Fruit fly (Drosophila melanogaster) whole organism, embryonic: ENCODE results near the gene Idh3b.

ENCODE experiments used
- Aef1 ChIP-seq: fragments of 200-800 bp; sonication (Bioruptor generic); IDR thresholded peaks from 3 replicates; pipeline ENCODE4 v1.3.6; 2022; ENCODE audit warnings: missing biosample characterization, missing genetic modification characterization
- Atf-2 ChIP-seq: fragments of 200-800 bp; sonication (Bioruptor generic); optimal IDR thresholded peaks from 2 replicates; lab custom pipeline; 2016; ENCODE audit warnings: missing biosample characterization, missing genetic modification characterization
- Bteb2 ChIP-seq: fragments of 200-800 bp; sonication (Bioruptor generic); optimal IDR thresholded peaks from 2 replicates; lab custom pipeline; 2016; ENCODE audit warnings: missing biosample characterization, missing genetic modification characterization
- CG10321 ChIP-seq: fragments of 200-800 bp; sonication (Bioruptor generic); IDR thresholded peaks from 2 replicates; pipeline ENCODE4 v1.3.6; 2022; ENCODE audit warnings: missing biosample characterization, missing genetic modification characterization
- CG11247 ChIP-seq: fragments of 200-800 bp; sonication (Bioruptor generic); IDR thresholded peaks from 2 replicates; pipeline ENCODE4 v1.3.6; 2022; ENCODE audit warnings: missing biosample characterization, missing genetic modification characterization
- CG14860 ChIP-seq: fragments of 200-800 bp; sonication (Bioruptor generic); IDR thresholded peaks from 3 replicates; pipeline ENCODE4 v1.3.6; 2022; ENCODE audit warnings: missing biosample characterization, missing genetic modification characterization; ENCODE audit not compliant: partially characterized antibody
- CG15696 ChIP-seq: fragments of 200-800 bp; sonication (Bioruptor generic); optimal IDR thresholded peaks from 2 replicates; lab custom pipeline; 2019; ENCODE audit warnings: missing biosample characterization, mild to moderate bottlenecking, missing genetic modification characterization, moderate library complexity
- CG17186 ChIP-seq: fragments of 200-800 bp; sonication (Bioruptor generic); optimal IDR thresholded peaks from 3 replicates; lab custom pipeline; 2017; ENCODE audit warnings: missing biosample characterization, missing genetic modification reagents, missing genetic modification characterization
- CG2678 ChIP-seq: fragments of 200-800 bp; sonication (Bioruptor generic); optimal IDR thresholded peaks from 3 replicates; lab custom pipeline; 2019; ENCODE audit warnings: missing biosample characterization, mild to moderate bottlenecking, missing genetic modification characterization, moderate library complexity
- CG30403 ChIP-seq: fragments of 200-800 bp; sonication (Bioruptor generic); optimal IDR thresholded peaks from 3 replicates; lab custom pipeline; 2016; ENCODE audit warnings: missing biosample characterization, missing genetic modification characterization
- CG3065 ChIP-seq: fragments of 200-800 bp; sonication (Bioruptor generic); optimal IDR thresholded peaks from 2 replicates; lab custom pipeline; 2016; ENCODE audit warnings: missing biosample characterization, missing genetic modification characterization
- CG31224 ChIP-seq: fragments of 200-800 bp; sonication (Bioruptor generic); IDR thresholded peaks from 2 replicates; pipeline ENCODE4 v1.3.6; 2022; ENCODE audit warnings: missing biosample characterization, missing genetic modification characterization
- CG3281 ChIP-seq: fragments of 200-800 bp; sonication (Bioruptor generic); optimal IDR thresholded peaks from 3 replicates; lab custom pipeline; 2017; ENCODE audit warnings: missing biosample characterization, mild to moderate bottlenecking, missing genetic modification characterization
- CG6254 ChIP-seq: fragments of 200-800 bp; sonication (Bioruptor generic); optimal IDR thresholded peaks from 3 replicates; lab custom pipeline; 2017; ENCODE audit warnings: mild to moderate bottlenecking, missing biosample characterization, missing genetic modification reagents, missing genetic modification characterization
- CG6854 ChIP-seq: fragments of 200-800 bp; sonication (Bioruptor generic); optimal IDR thresholded peaks from 3 replicates; lab custom pipeline; 2017; ENCODE audit warnings: missing biosample characterization, mild to moderate bottlenecking, missing genetic modification characterization
- CG7839 ChIP-seq: fragments of 200-800 bp; sonication (Bioruptor generic); optimal IDR thresholded peaks from 3 replicates; lab custom pipeline; 2018; ENCODE audit warnings: missing biosample characterization, mild to moderate bottlenecking, missing genetic modification characterization, moderate library complexity
- CG9609 ChIP-seq: fragments of 200-800 bp; sonication (Bioruptor generic); optimal IDR thresholded peaks from 3 replicates; lab custom pipeline; 2016; ENCODE audit warnings: missing biosample characterization, missing genetic modification characterization
- CG9817 ChIP-seq: fragments of 200-800 bp; sonication (Bioruptor generic); optimal IDR thresholded peaks from 2 replicates; lab custom pipeline; 2018; ENCODE audit warnings: missing biosample characterization, mild to moderate bottlenecking, missing genetic modification characterization, moderate library complexity
- Camta ChIP-seq: fragments of 200-800 bp; sonication (Bioruptor generic); optimal IDR thresholded peaks from 2 replicates; lab custom pipeline; 2016; ENCODE audit warnings: missing biosample characterization, missing genetic modification characterization
- Dip3 ChIP-seq: fragments of 200-800 bp; sonication (Bioruptor generic); optimal IDR thresholded peaks from 3 replicates; lab custom pipeline; 2016; ENCODE audit warnings: missing biosample characterization, missing genetic modification characterization
- Dp ChIP-seq: fragments of 200-800 bp; sonication (Bioruptor generic); optimal IDR thresholded peaks from 2 replicates; lab custom pipeline; 2018; ENCODE audit warnings: missing biosample characterization, mild to moderate bottlenecking, missing genetic modification characterization, moderate library complexity
- E2f1 ChIP-seq: fragments of 200-800 bp; sonication (Bioruptor generic); IDR thresholded peaks from 2 replicates; pipeline ENCODE4 v1.3.6; 2022; ENCODE audit warnings: missing biosample characterization, missing genetic modification characterization
- ERR ChIP-seq: fragments of 200-800 bp; sonication (Bioruptor generic); optimal IDR thresholded peaks from 2 replicates; lab custom pipeline; 2016; ENCODE audit warnings: missing biosample characterization, missing genetic modification characterization
- Eip74EF ChIP-seq, 2 experiments: fragments of 200-800 bp in 1 of 2; fragments of >200 bp in 1 of 2; sonication (Bioruptor generic) in 1 of 2; optimal IDR thresholded peaks; 2 replicates each; lab custom pipeline; 2017 to 2019; ENCODE audit warnings: missing biosample characterization in 2 of 2, missing genetic modification characterization in 2 of 2, mild to moderate bottlenecking in 1 of 2, moderate library complexity in 1 of 2
- Fer1 ChIP-seq: fragments of 200-800 bp; sonication (Bioruptor generic); optimal IDR thresholded peaks from 2 replicates; lab custom pipeline; 2017; ENCODE audit warnings: missing biosample characterization, mild to moderate bottlenecking, missing genetic modification characterization
- Fer2 ChIP-seq: fragments of 200-800 bp; sonication (Bioruptor generic); optimal IDR thresholded peaks from 2 replicates; lab custom pipeline; 2018; ENCODE audit warnings: missing biosample characterization, mild to moderate bottlenecking, missing genetic modification characterization, moderate library complexity
- Fer3 ChIP-seq: fragments of 200-800 bp; sonication (Bioruptor generic); optimal IDR thresholded peaks from 2 replicates; lab custom pipeline; 2018; ENCODE audit warnings: missing biosample characterization, mild to moderate bottlenecking, missing genetic modification characterization, moderate library complexity
- H2.0 ChIP-seq: fragments of 200-800 bp; sonication (Bioruptor generic); IDR thresholded peaks from 2 replicates; pipeline ENCODE4 v1.3.6; 2022; ENCODE audit warnings: missing biosample characterization, missing genetic modification characterization
- Hey ChIP-seq: fragments of 200-800 bp; sonication (Bioruptor generic); optimal IDR thresholded peaks from 3 replicates; lab custom pipeline; 2018; ENCODE audit warnings: missing biosample characterization, mild to moderate bottlenecking, missing genetic modification characterization
- HmgZ ChIP-seq: fragments of 200-800 bp; sonication (Bioruptor generic); optimal IDR thresholded peaks from 2 replicates; lab custom pipeline; 2018; ENCODE audit warnings: missing biosample characterization, mild to moderate bottlenecking, missing genetic modification characterization
- Hmr ChIP-seq: fragments of 200-800 bp; sonication (Bioruptor generic); optimal IDR thresholded peaks from 3 replicates; lab custom pipeline; 2017; ENCODE audit warnings: mild to moderate bottlenecking, missing biosample characterization, missing genetic modification reagents, missing genetic modification characterization
- Lhr ChIP-seq: fragments of 200-800 bp; sonication (Bioruptor generic); optimal IDR thresholded peaks from 3 replicates; lab custom pipeline; 2017; ENCODE audit warnings: mild to moderate bottlenecking, missing biosample characterization, missing genetic modification reagents, missing genetic modification characterization
- Lim3 ChIP-seq: fragments of 200-800 bp; sonication (Bioruptor generic); IDR thresholded peaks from 2 replicates; pipeline ENCODE4 v1.3.6; 2022; ENCODE audit warnings: missing biosample characterization, missing genetic modification characterization
- Nf-YC ChIP-seq: fragments of 200-800 bp; optimal IDR thresholded peaks from 3 replicates; lab custom pipeline; 2019; ENCODE audit warnings: missing biosample characterization, mild to moderate bottlenecking, missing genetic modification characterization, moderate library complexity
- Opbp ChIP-seq: fragments of 200-800 bp; sonication (Bioruptor generic); IDR thresholded peaks from 3 replicates; pipeline ENCODE4 v1.3.6; 2022; ENCODE audit warnings: missing biosample characterization, missing genetic modification characterization; ENCODE audit not compliant: partially characterized antibody
- Optix ChIP-seq: fragments of 200-800 bp; sonication (Bioruptor generic); IDR thresholded peaks from 3 replicates; pipeline ENCODE4 v1.3.6; 2022; ENCODE audit warnings: missing biosample characterization, missing genetic modification characterization
- Ptx1 ChIP-seq: fragments of 200-800 bp; sonication (Bioruptor generic); IDR thresholded peaks from 2 replicates; pipeline ENCODE4 v1.3.6; 2022; ENCODE audit warnings: missing biosample characterization, missing genetic modification characterization
- Stat92E ChIP-seq, 3 experiments: fragments of >200 bp in 2 of 3; fragments of 200-800 bp in 1 of 3; sonication (Bioruptor generic) in 1 of 3; optimal IDR thresholded peaks; 2 replicates each; lab custom pipeline; 2017 to 2019; ENCODE audit warnings: missing biosample characterization in 3 of 3, missing genetic modification characterization in 3 of 3, mild to moderate bottlenecking in 1 of 3, moderate library complexity in 1 of 3
- ase ChIP-seq: fragments of 200-800 bp; sonication (Bioruptor generic); IDR thresholded peaks from 3 replicates; pipeline ENCODE4 v1.3.6; 2022; ENCODE audit warnings: missing biosample characterization, missing genetic modification characterization
- cg ChIP-seq: fragments of 200-800 bp; sonication (Bioruptor generic); optimal IDR thresholded peaks from 3 replicates; lab custom pipeline; 2019; ENCODE audit warnings: missing biosample characterization, mild to moderate bottlenecking, missing genetic modification characterization, moderate library complexity
- ci ChIP-seq: fragments of 200-800 bp; sonication (Bioruptor generic); IDR thresholded peaks from 3 replicates; pipeline ENCODE4 v1.3.6; 2022; ENCODE audit warnings: missing biosample characterization, missing genetic modification characterization
- esg ChIP-seq: fragments of 200-800 bp; sonication (Bioruptor generic); conservative IDR thresholded peaks from 2 replicates; pipeline ENCODE4 v1.3.6; 2022; ENCODE audit warnings: missing biosample characterization, missing genetic modification characterization
- fu2 ChIP-seq: fragments of 200-800 bp; sonication (Bioruptor generic); optimal IDR thresholded peaks from 2 replicates; lab custom pipeline; 2016; ENCODE audit warnings: missing biosample characterization, missing genetic modification characterization
- gem ChIP-seq: fragments of 200-800 bp; sonication (Bioruptor generic); optimal IDR thresholded peaks from 2 replicates; lab custom pipeline; 2019; ENCODE audit warnings: missing biosample characterization, mild to moderate bottlenecking, missing genetic modification characterization, moderate library complexity
- gsb-n ChIP-seq: fragments of 200-800 bp; sonication (Bioruptor generic); optimal IDR thresholded peaks from 3 replicates; lab custom pipeline; 2018; ENCODE audit warnings: missing biosample characterization, mild to moderate bottlenecking, missing genetic modification characterization
- odd ChIP-seq: fragments of 200-800 bp; sonication (Bioruptor generic); optimal IDR thresholded peaks from 2 replicates; lab custom pipeline; 2017; ENCODE audit warnings: missing biosample characterization, mild to moderate bottlenecking, missing genetic modification characterization
- pum ChIP-seq: fragments of 200-800 bp; sonication (Bioruptor generic); optimal IDR thresholded peaks from 2 replicates; lab custom pipeline; 2016; ENCODE audit warnings: missing biosample characterization, missing genetic modification characterization
- sob ChIP-seq: fragments of 200-800 bp; sonication (Bioruptor generic); IDR thresholded peaks from 2 replicates; pipeline ENCODE4 v1.3.6; 2022; ENCODE audit warnings: missing biosample characterization, missing genetic modification characterization
- tap ChIP-seq: fragments of 200-800 bp; optimal IDR thresholded peaks from 3 replicates; lab custom pipeline; 2019; ENCODE audit warnings: missing biosample characterization, mild to moderate bottlenecking, missing genetic modification characterization, moderate library complexity
- vfl ChIP-seq: fragments of 200-800 bp; sonication (Bioruptor generic); optimal IDR thresholded peaks from 2 replicates; lab custom pipeline; 2016; ENCODE audit warnings: missing biosample characterization, missing genetic modification characterization
- z ChIP-seq: fragments of 200-800 bp; sonication (Bioruptor generic); IDR thresholded peaks from 3 replicates; pipeline ENCODE4 v1.3.6; 2022; ENCODE audit warnings: missing biosample characterization, missing genetic modification characterization

Idh3b gene

dm6 chr3R:22039480-22039879 lies 20.3 kb upstream of the Idh3b start (continued):
- peak; percentile 55 for TF ChIP-seq sob
- no peak for TF ChIP-seq Bteb2
- TF ChIP-seq H2.0 (GFP tag; lab: Robert Waterston, UW), result peak; percentile 71
- no peak for TF ChIP-seq Lhr (GFP tag; lab: Kevin White, UChicago)
- TF ChIP-seq Ptx1 (GFP tag; lab: Robert Waterston, UW), result peak; percentile 75
- no peak for TF ChIP-seq Dp
- peak; percentile 69; the same call in 2 of the 3 replicates for TF ChIP-seq Optix
- peak; percentile 2 for TF ChIP-seq Camta (GFP tag; lab: Kevin White, UChicago)
- TF ChIP-seq ase (GFP tag; lab: Robert Waterston, UW), result peak; percentile 72; the same call in 2 of the 3 replicates
- TF ChIP-seq cg (GFP tag; lab: Kevin White, UChicago), result peak; percentile 55
- no peak for TF ChIP-seq CG9817
- TF ChIP-seq Nf-YC (tag; lab: Kevin White, UChicago), result no peak
- no peak; the same call in 2 of the 3 replicates for TF ChIP-seq Aef1 (GFP tag; lab: Robert Waterston, UW)
- no peak for TF ChIP-seq CG3281 (GFP tag; lab: Kevin White, UChicago)
- no peak for TF ChIP-seq Dip3
- 0 out of 2 replicates have a peak, but pooled peaks have one; percentile 17 for TF ChIP-seq CG10321
- TF ChIP-seq Fer3 (tag; lab: Kevin White, UChicago), result no peak
- TF ChIP-seq Hey, result no peak
- no peak for TF ChIP-seq Stat92E (GFP tag; optimal IDR thresholded peaks at IDR 0.05; lab: Kevin White, UChicago)
- peak; percentile 53 for TF ChIP-seq E2f1 (GFP tag; lab: Robert Waterston, UW)
- TF ChIP-seq CG9609, result no peak
- TF ChIP-seq Fer1 (GFP tag; lab: Kevin White, UChicago), result peak; percentile 6
- no peak for TF ChIP-seq tap (tag; lab: Kevin White, UChicago)
- no peak for TF ChIP-seq z (GFP tag; lab: Robert Waterston, UW)
- TF ChIP-seq CG2678 (tag; lab: Kevin White, UChicago), result no peak
- TF ChIP-seq fu2 (GFP tag; lab: Kevin White, UChicago), result no peak
- TF ChIP-seq CG3065 (GFP tag; lab: Kevin White, UChicago), result no peak
- no peak for TF ChIP-seq vfl (GFP tag; lab: Kevin White, UChicago)
- peak; percentile 89 for TF ChIP-seq ci (GFP tag; lab: Robert Waterston, UW)
- no peak for TF ChIP-seq gsb-n
- no peak for TF ChIP-seq Fer2 (tag; lab: Kevin White, UChicago)
- TF ChIP-seq CG11247 (GFP tag; lab: Robert Waterston, UW), result peak; percentile 51; the same call in 1 of the 2 replicates
- TF ChIP-seq CG31224 (GFP tag; lab: Robert Waterston, UW), result peak; percentile 43; the same call in 1 of the 2 replicates
- TF ChIP-seq gem (tag; lab: Kevin White, UChicago), result no peak
- TF ChIP-seq Eip74EF (GFP tag; optimal IDR thresholded peaks at IDR 0.05; lab: Kevin White, UChicago), result no peak
- TF ChIP-seq odd (GFP tag; lab: Kevin White, UChicago), result no peak
- no peak for TF ChIP-seq CG15696 (tag; lab: Kevin White, UChicago)
- TF ChIP-seq Hmr, result no peak
- TF ChIP-seq Opbp (GFP tag; lab: Robert Waterston, UW), result no peak
- TF ChIP-seq pum (GFP tag; lab: Kevin White, UChicago), result peak; percentile 33
- no peak for TF ChIP-seq CG7839 (tag; lab: Kevin White, UChicago)
- TF ChIP-seq esg, result peak; percentile 29; the same call in 1 of the 2 replicates
- TF ChIP-seq HmgZ (tag; lab: Kevin White, UChicago), result no peak
- TF ChIP-seq CG14860 (GFP tag; lab: Robert Waterston, UW), result no peak
- no peak for TF ChIP-seq Atf-2 (GFP tag; lab: Kevin White, UChicago)
- peak; percentile 38 for TF ChIP-seq CG30403 (GFP tag; lab: Kevin White, UChicago)
- no peak for TF ChIP-seq CG17186 (GFP tag; lab: Kevin White, UChicago)
- no peak for TF ChIP-seq CG6854 (GFP tag; lab: Kevin White, UChicago)
- TF ChIP-seq CG6254 (GFP tag; lab: Kevin White, UChicago), result no peak
- no peak for TF ChIP-seq Lim3
- no peak for TF ChIP-seq ERR (GFP tag; lab: Kevin White, UChicago)
